Fruit fly (Drosophila melanogaster): ENCODE measurements around the gene GstD6.

The GstD6 gene

dm6 chr3R:12369135-12369792 lies 7.7 kb upstream of the GstD6 start, which contains the start of gene GstD1 (continued):
- peak; percentile 39 for TF ChIP-seq Hr3 (GFP tag; optimal IDR thresholded peaks at IDR 0.05)
- peak; percentile 3 for TF ChIP-seq CG4820 (GFP tag; optimal IDR thresholded peaks at IDR 0.05)
- no peak for TF ChIP-seq Lim3 (GFP tag; IDR thresholded peaks at IDR 0.05)
- peak; percentile 63; the same call in 2 of the 3 replicates for TF ChIP-seq ci (GFP tag; IDR thresholded peaks at IDR 0.05)
- no peak for TF ChIP-seq crp (GFP tag; optimal IDR thresholded peaks at IDR 0.05)
- peak; percentile 34 for TF ChIP-seq mam (GFP tag; optimal IDR thresholded peaks at IDR 0.05)
- no peak for TF ChIP-seq hkb (optimal IDR thresholded peaks at IDR 0.05)
- no peak for TF ChIP-seq hkb (GFP tag; IDR thresholded peaks at IDR 0.05)
- TF ChIP-seq fu2 (GFP tag; optimal IDR thresholded peaks at IDR 0.05): peak; percentile 26
- no peak for TF ChIP-seq crc (GFP tag; optimal IDR thresholded peaks at IDR 0.05)
- TF ChIP-seq chinmo (GFP tag; IDR thresholded peaks at IDR 0.05; ENCODE audit: partially characterized antibody): peak; percentile 90
- TF ChIP-seq Drgx (GFP tag; IDR thresholded peaks at IDR 0.05): peak; percentile 78
- peak; percentile 33 for TF ChIP-seq NK7.1 (GFP tag; optimal IDR thresholded peaks at IDR 0.05)
- peak; percentile 87 for TF ChIP-seq rib (GFP tag; IDR thresholded peaks at IDR 0.05)
- TF ChIP-seq CG10431 (GFP tag; optimal IDR thresholded peaks at IDR 0.05): no peak
- TF ChIP-seq Sox100B (GFP tag; optimal IDR thresholded peaks at IDR 0.05): peak; percentile 18
- TF ChIP-seq CG14050 (GFP tag; IDR thresholded peaks at IDR 0.05): no peak
- TF ChIP-seq CG12236 (GFP tag; optimal IDR thresholded peaks at IDR 0.05): no peak
- TF ChIP-seq sens (GFP tag): peak; percentile 71
- peak; percentile 20 for TF ChIP-seq Deaf1 (tag; optimal IDR thresholded peaks at IDR 0.05)
- peak; percentile 0 for TF ChIP-seq tio (GFP tag; optimal IDR thresholded peaks at IDR 0.05)
- no peak for TF ChIP-seq al (GFP tag; IDR thresholded peaks at IDR 0.05)
- no peak for TF ChIP-seq Doc2 (GFP tag; IDR thresholded peaks at IDR 0.05)
- TF ChIP-seq Hand (GFP tag; optimal IDR thresholded peaks at IDR 0.05): no peak
- peak; percentile 49 for TF ChIP-seq BtbVII (GFP tag; optimal IDR thresholded peaks at IDR 0.05)
- TF ChIP-seq sens-2 (GFP tag; IDR thresholded peaks at IDR 0.05): no peak
- TF ChIP-seq ems (GFP tag; optimal IDR thresholded peaks at IDR 0.05): no peak
- peak; percentile 38 for TF ChIP-seq NC2β (GFP tag; optimal IDR thresholded peaks at IDR 0.05)
- TF ChIP-seq Six4 (GFP tag; optimal IDR thresholded peaks at IDR 0.05): peak; percentile 33
- TF ChIP-seq Nf-YB (GFP tag; optimal IDR thresholded peaks at IDR 0.05): no peak
- TF ChIP-seq D (optimal IDR thresholded peaks at IDR 0.05): no peak
- no peak for TF ChIP-seq D (GFP tag; optimal IDR thresholded peaks at IDR 0.05)
- 0 out of 3 replicates have a peak, but pooled peaks have one; percentile 10 for TF ChIP-seq CG11695 (GFP tag; IDR thresholded peaks at IDR 0.05)
- TF ChIP-seq CG6175 (GFP tag; IDR thresholded peaks at IDR 0.05): peak; percentile 92
- TF ChIP-seq NFAT (GFP tag; IDR thresholded peaks at IDR 0.05): peak; percentile 79
- peak; percentile 56 for TF ChIP-seq CG18599 (GFP tag; optimal IDR thresholded peaks at IDR 0.05)
- 0 out of 2 replicates have a peak, but pooled peaks have one; percentile 28 for TF ChIP-seq bbx (GFP tag; IDR thresholded peaks at IDR 0.05; ENCODE audit: partially characterized antibody)
- TF ChIP-seq Sox102F (GFP tag; optimal IDR thresholded peaks at IDR 0.05): peak; percentile 29
- no peak for TF ChIP-seq dati (GFP tag; IDR thresholded peaks at IDR 0.05)
- peak; percentile 46 for TF ChIP-seq grau (tag; optimal IDR thresholded peaks at IDR 0.05)
- TF ChIP-seq Fer2 (tag; optimal IDR thresholded peaks at IDR 0.05): no peak
- TF ChIP-seq CG9437 (GFP tag; optimal IDR thresholded peaks at IDR 0.05): peak; percentile 35
- TF ChIP-seq CG16813 (GFP tag; IDR thresholded peaks at IDR 0.05; ENCODE audit: partially characterized antibody): no peak
- TF ChIP-seq da (GFP tag; optimal IDR thresholded peaks at IDR 0.05): no peak
- TF ChIP-seq CG17186 (GFP tag; optimal IDR thresholded peaks at IDR 0.05): no peak
- TF ChIP-seq CG2116 (GFP tag; optimal IDR thresholded peaks at IDR 0.05): no peak
- TF ChIP-seq GATAe (GFP tag; conservative IDR thresholded peaks at IDR 0.05): no peak
- TF ChIP-seq nerfin-2 (GFP tag; IDR thresholded peaks at IDR 0.05; ENCODE audit: partially characterized antibody): no peak
- no peak for TF ChIP-seq ac (GFP tag; optimal IDR thresholded peaks at IDR 0.05)
- TF ChIP-seq CG8388 (GFP tag; optimal IDR thresholded peaks at IDR 0.05): no peak
- no peak for TF ChIP-seq hth (optimal IDR thresholded peaks at IDR 0.05)
